Worm (Caenorhabditis elegans): ENCODE data around the gene C34D10.1.

ce11 chrX:7994486-7994885 is 34.8 kb upstream of the C34D10.1 start:
- no peak for TF ChIP-seq sem-4 (tag; optimal IDR thresholded peaks at IDR 0.05)
- no peak for TF ChIP-seq fos-1 (tag; optimal IDR thresholded peaks at IDR 0.05)
